Fruit fly (Drosophila melanogaster) whole organism, embryonic: ENCODE results near the gene Fit2.

Source experiments
- Atf-2 ChIP-seq: fragments of 200-800 bp; sonication (Bioruptor generic); optimal IDR thresholded peaks from 2 replicates; lab custom pipeline; 2016; ENCODE audit warnings: missing biosample characterization, missing genetic modification characterization
- Awh ChIP-seq: fragments of 200-800 bp; sonication (Bioruptor generic); IDR thresholded peaks from 2 replicates; pipeline ENCODE4, ENCODE4 v1.3.6; 2022; ENCODE audit warnings: missing biosample characterization, missing genetic modification characterization
- Bteb2 ChIP-seq: fragments of 200-800 bp; sonication (Bioruptor generic); optimal IDR thresholded peaks from 2 replicates; lab custom pipeline; 2016; ENCODE audit warnings: missing biosample characterization, missing genetic modification characterization
- CG10462 ChIP-seq: fragments of 200-800 bp; sonication (Bioruptor generic); optimal IDR thresholded peaks from 2 replicates; lab custom pipeline; 2016; ENCODE audit warnings: missing biosample characterization, missing genetic modification characterization
- CG10654 ChIP-seq: fragments of 200-800 bp; sonication (Bioruptor generic); optimal IDR thresholded peaks from 2 replicates; lab custom pipeline; 2016; ENCODE audit warnings: missing biosample characterization, missing genetic modification characterization
- CG10979 ChIP-seq: fragments of 200-800 bp; sonication (Bioruptor generic); optimal IDR thresholded peaks from 2 replicates; lab custom pipeline; 2018; ENCODE audit warnings: missing biosample characterization, mild to moderate bottlenecking, missing genetic modification characterization, moderate library complexity
- CG11723 ChIP-seq: fragments of 200-800 bp; sonication (Bioruptor generic); optimal IDR thresholded peaks from 2 replicates; lab custom pipeline; 2017; ENCODE audit warnings: missing biosample characterization, mild to moderate bottlenecking, missing genetic modification characterization
- CG13894 ChIP-seq: fragments of 200-800 bp; sonication (Bioruptor generic); optimal IDR thresholded peaks from 3 replicates; lab custom pipeline; 2018; ENCODE audit warnings: missing biosample characterization, mild to moderate bottlenecking, missing genetic modification characterization, moderate library complexity
- CG17612 ChIP-seq: fragments of 200-800 bp; sonication (Bioruptor generic); IDR thresholded peaks from 2 replicates; pipeline ENCODE4 v1.3.6; 2022; ENCODE audit warnings: missing biosample characterization, missing genetic modification characterization
- CG18764 ChIP-seq: fragments of 200-800 bp; sonication (Bioruptor generic); optimal IDR thresholded peaks from 3 replicates; lab custom pipeline; 2016; ENCODE audit warnings: missing biosample characterization, missing genetic modification characterization
- CG2116 ChIP-seq: fragments of 200-800 bp; sonication (Bioruptor generic); optimal IDR thresholded peaks from 3 replicates; lab custom pipeline; 2018; ENCODE audit warnings: missing biosample characterization, mild to moderate bottlenecking, missing genetic modification characterization
- CG2712 ChIP-seq: fragments of 200-800 bp; optimal IDR thresholded peaks from 3 replicates; lab custom pipeline; 2019; ENCODE audit warnings: missing biosample characterization, mild to moderate bottlenecking, missing genetic modification characterization, moderate library complexity
- CG4707 ChIP-seq: fragments of 200-800 bp; sonication (Bioruptor generic); optimal IDR thresholded peaks from 2 replicates; lab custom pipeline; 2018; ENCODE audit warnings: missing biosample characterization, mild to moderate bottlenecking, missing genetic modification characterization, moderate library complexity
- CG7357 ChIP-seq: fragments of 200-800 bp; sonication (Bioruptor generic); IDR thresholded peaks from 3 replicates; pipeline ENCODE4 v1.3.6; 2022; ENCODE audit warnings: missing biosample characterization, missing genetic modification characterization
- Chrac-16 ChIP-seq: fragments of 200-800 bp; sonication (Bioruptor generic); optimal IDR thresholded peaks from 3 replicates; lab custom pipeline; 2016; ENCODE audit warnings: missing biosample characterization, missing genetic modification characterization
- CoRest ChIP-seq: fragments of 200-800 bp; sonication (Bioruptor generic); optimal IDR thresholded peaks from 3 replicates; lab custom pipeline; 2018; ENCODE audit warnings: missing biosample characterization, mild to moderate bottlenecking, missing genetic modification characterization, moderate library complexity
- D ChIP-seq, 2 experiments: fragments of 200-800 bp in 1 of 2; fragments of >200 bp in 1 of 2; sonication (Bioruptor generic) in 1 of 2; optimal IDR thresholded peaks; 2 replicates in 1 of 2; 3 replicates in 1 of 2; lab custom pipeline; 2017; ENCODE audit warnings: mild to moderate bottlenecking in 1 of 2, missing biosample characterization in 1 of 2, missing genetic modification characterization in 1 of 2, missing genetic modification reagents in 1 of 2
- ERR ChIP-seq: fragments of 200-800 bp; sonication (Bioruptor generic); optimal IDR thresholded peaks from 2 replicates; lab custom pipeline; 2016; ENCODE audit warnings: missing biosample characterization, missing genetic modification characterization
- Lim3 ChIP-seq: fragments of 200-800 bp; sonication (Bioruptor generic); IDR thresholded peaks from 2 replicates; pipeline ENCODE4 v1.3.6; 2022; ENCODE audit warnings: missing biosample characterization, missing genetic modification characterization
- Lpt ChIP-seq: fragments of >200 bp; optimal IDR thresholded peaks from 2 replicates; lab custom pipeline; 2018; ENCODE audit warnings: missing biosample characterization, missing genetic modification characterization
- Mad ChIP-seq: fragments of 200-800 bp; sonication (Bioruptor generic); optimal IDR thresholded peaks from 2 replicates; lab custom pipeline; 2016; ENCODE audit warnings: missing biosample characterization, missing genetic modification characterization
- NC2β ChIP-seq: fragments of 200-800 bp; sonication (Bioruptor generic); optimal IDR thresholded peaks from 2 replicates; lab custom pipeline; 2016; ENCODE audit warnings: missing biosample characterization, missing genetic modification characterization
- Neu2 ChIP-seq: fragments of 200-800 bp; sonication (Bioruptor generic); optimal IDR thresholded peaks from 3 replicates; lab custom pipeline; 2016; ENCODE audit warnings: missing biosample characterization, missing genetic modification characterization, borderline replicate concordance
- Pdp1 ChIP-seq, 2 experiments: fragments of 200-800 bp; sonication (Bioruptor generic); optimal IDR thresholded peaks; 3 replicates each; lab custom pipeline; 2016; ENCODE audit warnings: missing biosample characterization in 2 of 2, missing genetic modification characterization in 2 of 2, mild to moderate bottlenecking in 1 of 2, moderate library complexity in 1 of 2
- Ssrp ChIP-seq: fragments of 200-800 bp; sonication (Bioruptor generic); optimal IDR thresholded peaks from 2 replicates; lab custom pipeline; 2018; ENCODE audit warnings: missing biosample characterization, mild to moderate bottlenecking, missing genetic modification characterization, moderate library complexity
- Stat92E ChIP-seq, 3 experiments: fragments of >200 bp in 2 of 3; fragments of 200-800 bp in 1 of 3; sonication (Bioruptor generic) in 1 of 3; optimal IDR thresholded peaks; 2 replicates each; lab custom pipeline; 2017 to 2019; ENCODE audit warnings: missing biosample characterization in 3 of 3, missing genetic modification characterization in 3 of 3, mild to moderate bottlenecking in 1 of 3, moderate library complexity in 1 of 3
- Xrp1 ChIP-seq: fragments of 200-800 bp; sonication (Bioruptor generic); IDR thresholded peaks from 2 replicates; pipeline ENCODE4 v1.3.6; 2022; ENCODE audit warnings: missing biosample characterization, missing genetic modification characterization
- ac ChIP-seq: fragments of 200-800 bp; sonication (Bioruptor generic); optimal IDR thresholded peaks from 3 replicates; lab custom pipeline; 2017; ENCODE audit warnings: missing biosample characterization, mild to moderate bottlenecking, missing genetic modification characterization
- al ChIP-seq: fragments of 200-800 bp; sonication (Bioruptor generic); IDR thresholded peaks from 2 replicates; pipeline ENCODE4 v1.3.6; 2022; ENCODE audit warnings: missing biosample characterization, missing genetic modification characterization
- amos ChIP-seq: fragments of 200-800 bp; sonication (Bioruptor generic); IDR thresholded peaks from 2 replicates; pipeline ENCODE4 v1.3.6; 2022; ENCODE audit warnings: missing biosample characterization, missing genetic modification characterization; ENCODE audit not compliant: partially characterized antibody
- ap ChIP-seq: fragments of 200-800 bp; sonication (Bioruptor generic); IDR thresholded peaks from 2 replicates; pipeline ENCODE4 v1.3.6; 2022; ENCODE audit warnings: missing biosample characterization, missing genetic modification characterization
- ara ChIP-seq: fragments of 200-800 bp; sonication (Bioruptor generic); IDR thresholded peaks from 2 replicates; pipeline ENCODE4 v1.3.6; 2022; ENCODE audit warnings: missing biosample characterization, missing genetic modification characterization
- az2 ChIP-seq: fragments of 200-800 bp; sonication (Bioruptor generic); optimal IDR thresholded peaks from 3 replicates; lab custom pipeline; 2016; ENCODE audit warnings: missing biosample characterization, missing genetic modification characterization
- chif ChIP-seq, 2 experiments: fragments of 200-800 bp; sonication (Bioruptor generic); optimal IDR thresholded peaks; 3 replicates each; lab custom pipeline; 2016; ENCODE audit warnings: missing biosample characterization in 2 of 2, missing genetic modification characterization in 2 of 2
- crc ChIP-seq: fragments of 200-800 bp; sonication (Bioruptor generic); optimal IDR thresholded peaks from 2 replicates; lab custom pipeline; 2016; ENCODE audit warnings: missing biosample characterization, missing genetic modification characterization
- danr ChIP-seq: fragments of 200-800 bp; sonication (Bioruptor generic); IDR thresholded peaks from 2 replicates; pipeline ENCODE4 v1.3.6; 2022; ENCODE audit warnings: missing biosample characterization, missing genetic modification characterization
- fru ChIP-seq: fragments of >200 bp; optimal IDR thresholded peaks from 2 replicates; lab custom pipeline; 2017
- fu2 ChIP-seq: fragments of 200-800 bp; sonication (Bioruptor generic); optimal IDR thresholded peaks from 2 replicates; lab custom pipeline; 2016; ENCODE audit warnings: missing biosample characterization, missing genetic modification characterization
- gce ChIP-seq: fragments of 200-800 bp; sonication (Bioruptor generic); IDR thresholded peaks from 3 replicates; pipeline ENCODE4 v1.3.6; 2022; ENCODE audit warnings: missing biosample characterization, missing genetic modification characterization
- gem ChIP-seq: fragments of 200-800 bp; sonication (Bioruptor generic); optimal IDR thresholded peaks from 2 replicates; lab custom pipeline; 2019; ENCODE audit warnings: missing biosample characterization, mild to moderate bottlenecking, missing genetic modification characterization, moderate library complexity
- grau ChIP-seq: fragments of 200-800 bp; optimal IDR thresholded peaks from 3 replicates; lab custom pipeline; 2019; ENCODE audit warnings: missing biosample characterization, mild to moderate bottlenecking, missing genetic modification characterization, moderate library complexity
- klu ChIP-seq: fragments of 200-800 bp; sonication (Bioruptor generic); IDR thresholded peaks from 2 replicates; pipeline ENCODE4 v1.3.6; 2022; ENCODE audit warnings: missing biosample characterization, missing genetic modification characterization
- nau ChIP-seq: fragments of 200-800 bp; sonication (Bioruptor generic); optimal IDR thresholded peaks from 3 replicates; lab custom pipeline; 2017; ENCODE audit warnings: missing biosample characterization, mild to moderate bottlenecking, missing genetic modification characterization, missing genetic modification reagents
- oc ChIP-seq: fragments of 200-800 bp; sonication (Bioruptor generic); optimal IDR thresholded peaks from 2 replicates; lab custom pipeline; 2018; ENCODE audit warnings: missing biosample characterization, mild to moderate bottlenecking, missing genetic modification characterization, moderate library complexity
- pan ChIP-seq, 4 experiments: fragments of >200 bp in 3 of 4; fragments of 200-800 bp in 1 of 4; sonication (Bioruptor generic) in 1 of 4; optimal IDR thresholded peaks in 3 of 4; IDR thresholded peaks in 1 of 4; 2 replicates each; pipeline versions ENCODE4 v1.3.6 to Lab custom; 2017 to 2022; ENCODE audit warnings: missing biosample characterization in 2 of 4, missing genetic modification characterization in 2 of 4, mixed read lengths in 1 of 4
- ro ChIP-seq: fragments of 200-800 bp; sonication (Bioruptor generic); IDR thresholded peaks from 2 replicates; pipeline ENCODE4 v1.3.6; 2022; ENCODE audit warnings: missing biosample characterization, missing genetic modification characterization
- slp2 ChIP-seq: fragments of 200-800 bp; sonication (Bioruptor generic); optimal IDR thresholded peaks from 2 replicates; lab custom pipeline; 2016; ENCODE audit warnings: missing biosample characterization, missing genetic modification characterization
- sna ChIP-seq: fragments of 200-800 bp; sonication (Bioruptor generic); IDR thresholded peaks from 2 replicates; pipeline ENCODE4 v1.3.6; 2022; ENCODE audit warnings: missing biosample characterization, missing genetic modification characterization; ENCODE audit not compliant: partially characterized antibody
- sr ChIP-seq: fragments of 200-800 bp; sonication (Bioruptor generic); IDR thresholded peaks from 3 replicates; pipeline ENCODE4 v1.3.6; 2022; ENCODE audit warnings: missing biosample characterization, missing genetic modification characterization
- stwl ChIP-seq: fragments of 200-800 bp; sonication (Bioruptor generic); optimal IDR thresholded peaks from 3 replicates; lab custom pipeline; 2018; ENCODE audit warnings: missing biosample characterization, mild to moderate bottlenecking, missing genetic modification characterization, moderate library complexity
- zfh2 ChIP-seq: fragments of 200-800 bp; sonication (Bioruptor generic); optimal IDR thresholded peaks from 2 replicates; lab custom pipeline; 2016; ENCODE audit warnings: missing biosample characterization, missing genetic modification characterization

Gene Fit2

DNA sequence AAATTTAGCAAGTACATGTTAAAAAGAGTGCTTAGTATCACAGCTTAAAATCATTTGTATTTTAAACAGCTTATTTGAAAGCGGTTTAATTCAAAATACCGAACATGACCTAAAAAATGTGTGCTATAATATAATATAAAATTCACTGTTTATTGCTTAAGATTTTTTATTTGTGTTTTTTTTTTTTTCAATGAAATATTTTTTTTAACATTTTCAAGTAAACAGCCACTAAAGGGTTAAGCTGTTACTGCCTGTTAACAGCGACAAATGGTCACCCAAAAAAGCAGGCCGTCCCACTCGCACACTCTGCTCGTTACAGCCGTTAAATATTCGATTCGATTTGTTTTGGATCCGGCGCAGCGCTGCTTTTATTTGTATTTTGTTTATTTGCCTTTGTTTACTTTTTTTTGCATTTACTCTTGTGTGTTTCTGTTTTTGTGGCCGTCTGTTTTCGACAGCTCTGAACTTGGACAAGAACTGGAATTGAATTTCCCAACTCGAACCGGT lies 49.4 kb upstream of the Fit2 start (continued):
- no peak for TF ChIP-seq crc (GFP tag; lab: Kevin White, UChicago)
- no peak for TF ChIP-seq stwl (tag; lab: Kevin White, UChicago)
- TF ChIP-seq az2 (GFP tag; lab: Kevin White, UChicago) = no peak
- TF ChIP-seq CoRest (tag; lab: Kevin White, UChicago) = no peak
- TF ChIP-seq nau (GFP tag; lab: Kevin White, UChicago) = no peak
- no peak for TF ChIP-seq sr (GFP tag; lab: Robert Waterston, UW)
- no peak for TF ChIP-seq al
- TF ChIP-seq CG10462 (GFP tag; lab: Kevin White, UChicago) = no peak
- TF ChIP-seq CG11723 (GFP tag; lab: Kevin White, UChicago) = no peak
- TF ChIP-seq Lpt (GFP tag; lab: Kevin White, UChicago) = no peak
- no peak for TF ChIP-seq fru
- no peak for TF ChIP-seq ERR (GFP tag; lab: Kevin White, UChicago)
- TF ChIP-seq CG10979 = no peak
- no peak for TF ChIP-seq CG2116
- TF ChIP-seq klu (GFP tag; lab: Robert Waterston, UW) = no peak
- no peak for TF ChIP-seq CG10654
- TF ChIP-seq gem = peak; percentile 2
- TF ChIP-seq Ssrp (tag; lab: Kevin White, UChicago) = no peak
- TF ChIP-seq CG17612 (GFP tag; lab: Robert Waterston, UW) = no peak
- no peak for TF ChIP-seq CG2712 (tag; lab: Kevin White, UChicago)
- TF ChIP-seq Chrac-16 = no peak
- TF ChIP-seq zfh2 (GFP tag; lab: Kevin White, UChicago) = no peak
- TF ChIP-seq Mad (GFP tag; lab: Kevin White, UChicago) = no peak
- peak; percentile 16; the same call in 1 of the 2 replicates for TF ChIP-seq Xrp1 (GFP tag; lab: Robert Waterston, UW)
- no peak for TF ChIP-seq CG7357 (GFP tag; lab: Robert Waterston, UW)
- TF ChIP-seq sna (GFP tag; lab: Robert Waterston, UW) = no peak
- no peak for TF ChIP-seq gce (GFP tag; lab: Robert Waterston, UW)
- peak; percentile 41 for TF ChIP-seq CG13894 (tag; lab: Kevin White, UChicago)
- no peak for TF ChIP-seq chif (GFP tag; optimal IDR thresholded peaks at IDR 0.05; lab: Kevin White, UChicago)
- TF ChIP-seq amos (GFP tag; lab: Robert Waterston, UW) = no peak
- no peak for TF ChIP-seq Awh
- TF ChIP-seq oc (tag; lab: Kevin White, UChicago) = no peak
- TF ChIP-seq danr (GFP tag; lab: Robert Waterston, UW) = no peak
- no peak for TF ChIP-seq Lim3 (GFP tag; lab: Robert Waterston, UW)
- TF ChIP-seq ara (GFP tag; lab: Robert Waterston, UW) = 0 out of 2 replicates have a peak, but pooled peaks have one; percentile 5
- no peak for TF ChIP-seq grau (tag; lab: Kevin White, UChicago)
- no peak for TF ChIP-seq ro (GFP tag; lab: Robert Waterston, UW)
- TF ChIP-seq Stat92E (GFP tag; optimal IDR thresholded peaks at IDR 0.05; lab: Kevin White, UChicago) = no peak
- TF ChIP-seq CG4707 = no peak
- TF ChIP-seq CG18764 = no peak
- TF ChIP-seq fu2 (GFP tag; lab: Kevin White, UChicago) = no peak
- no peak for TF ChIP-seq slp2
- TF ChIP-seq NC2β (GFP tag; lab: Kevin White, UChicago) = no peak
- TF ChIP-seq Atf-2 (GFP tag; lab: Kevin White, UChicago) = no peak
- TF ChIP-seq Bteb2 = no peak
- no peak for TF ChIP-seq ap (GFP tag; lab: Robert Waterston, UW)
- TF ChIP-seq pan (optimal IDR thresholded peaks at IDR 0.05; lab: Kevin White, UChicago) = no peak
- peak in 1 of 2 experiments; percentile 14 for TF ChIP-seq pan (GFP tag; optimal IDR thresholded peaks at IDR 0.05 in 1 of 2, IDR thresholded peaks at IDR 0.05 in 1 of 2)
- no peak for TF ChIP-seq Neu2
- TF ChIP-seq Pdp1 (GFP tag; optimal IDR thresholded peaks at IDR 0.05; lab: Kevin White, UChicago) = no peak
- no peak for TF ChIP-seq ac
- no peak for TF ChIP-seq D (optimal IDR thresholded peaks at IDR 0.05; lab: Kevin White, UChicago)
- TF ChIP-seq D (GFP tag; optimal IDR thresholded peaks at IDR 0.05; lab: Kevin White, UChicago) = no peak
